Worm (Caenorhabditis elegans) whole organism, L2 larva: Measurements from ENCODE around the gene scl-13.

Source experiments
- F13H6.1 ChIP-seq: sonication (generic microtip); optimal IDR thresholded peaks from 2 replicates; lab custom pipeline; 2016; ENCODE audit warnings: missing genetic modification characterization, missing compliant biosample characterization
- ZK546.5 ChIP-seq: sonication (generic microtip); optimal IDR thresholded peaks from 2 replicates; lab custom pipeline; 2017; ENCODE audit warnings: missing biosample characterization, missing genetic modification characterization
- alr-1 ChIP-seq: fragments of 150-350 bp; optimal IDR thresholded peaks from 2 replicates; lab custom pipeline; 2014; ENCODE audit warnings: missing biosample characterization, missing genetic modification characterization
- ama-1 ChIP-seq: fragments of 150-350 bp; optimal IDR thresholded peaks from 2 replicates; lab custom pipeline; 2018; ENCODE audit warnings: inconsistent platforms
- blmp-1 ChIP-seq: sonication (generic microtip); optimal IDR thresholded peaks from 2 replicates; lab custom pipeline; 2017; ENCODE audit warnings: missing genetic modification characterization, mild to moderate bottlenecking, missing compliant biosample characterization, antibody characterized with exemption, moderate library complexity; ENCODE audit not compliant: insufficient read depth
- ceh-82 ChIP-seq: fragments of 150-350 bp; optimal IDR thresholded peaks from 2 replicates; lab custom pipeline; 2014; ENCODE audit warnings: missing biosample characterization, missing genetic modification characterization
- crh-2 ChIP-seq: sonication (generic microtip); optimal IDR thresholded peaks from 2 replicates; lab custom pipeline; 2017; ENCODE audit warnings: missing biosample characterization, missing genetic modification characterization
- dmd-4 ChIP-seq: sonication (generic microtip); optimal IDR thresholded peaks from 2 replicates; lab custom pipeline; 2017; ENCODE audit warnings: missing biosample characterization, missing genetic modification characterization
- elt-1 ChIP-seq: fragments of 150-350 bp; optimal IDR thresholded peaks from 2 replicates; lab custom pipeline; 2014; ENCODE audit warnings: missing biosample characterization, missing genetic modification characterization
- elt-3 ChIP-seq: sonication (generic microtip); optimal IDR thresholded peaks from 2 replicates; lab custom pipeline; 2017; ENCODE audit warnings: missing biosample characterization, missing genetic modification characterization
- fos-1 ChIP-seq: fragments of 150-350 bp; optimal IDR thresholded peaks from 2 replicates; lab custom pipeline; 2014; ENCODE audit warnings: missing biosample characterization, missing genetic modification characterization
- lin-11 ChIP-seq: fragments of 150-350 bp; sonication (generic microtip); optimal IDR thresholded peaks from 2 replicates; lab custom pipeline; 2014; ENCODE audit warnings: missing biosample characterization, missing genetic modification characterization, inconsistent platforms, mixed read lengths
- lin-13 ChIP-seq: fragments of 150-350 bp; optimal IDR thresholded peaks from 2 replicates; lab custom pipeline; 2014; ENCODE audit warnings: missing biosample characterization, missing genetic modification reagents, missing genetic modification characterization
- lin-39 ChIP-seq: fragments of 150-350 bp; optimal IDR thresholded peaks from 2 replicates; lab custom pipeline; 2014; ENCODE audit warnings: missing biosample characterization, missing genetic modification reagents, missing genetic modification characterization
- lsy-2 ChIP-seq, 2 experiments: fragments of 150-350 bp in 1 of 2; sonication (generic microtip) in 1 of 2; optimal IDR thresholded peaks; 2 replicates each; lab custom pipeline; 2014 to 2017; ENCODE audit warnings: missing biosample characterization in 2 of 2, missing genetic modification characterization in 2 of 2
- mbf-1 ChIP-seq: sonication (generic microtip); optimal IDR thresholded peaks from 2 replicates; lab custom pipeline; 2017; ENCODE audit warnings: missing biosample characterization, missing genetic modification characterization
- mdl-1 ChIP-seq, 2 experiments: fragments of 150-350 bp in 1 of 2; sonication (generic microtip) in 1 of 2; optimal IDR thresholded peaks; 2 replicates each; lab custom pipeline; 2017; ENCODE audit warnings: missing biosample characterization in 2 of 2, missing genetic modification characterization in 2 of 2
- nhr-10 ChIP-seq: sonication (generic microtip); optimal IDR thresholded peaks from 2 replicates; lab custom pipeline; 2017; ENCODE audit warnings: missing biosample characterization, missing genetic modification characterization
- nhr-12 ChIP-seq: fragments of 150-350 bp; optimal IDR thresholded peaks from 2 replicates; lab custom pipeline; 2014; ENCODE audit warnings: missing biosample characterization, missing genetic modification characterization
- nhr-21 ChIP-seq: fragments of 150-350 bp; optimal IDR thresholded peaks from 2 replicates; lab custom pipeline; 2014; ENCODE audit warnings: missing biosample characterization, missing genetic modification characterization
- nhr-23 ChIP-seq: fragments of 150-350 bp; optimal IDR thresholded peaks from 2 replicates; lab custom pipeline; 2014; ENCODE audit warnings: missing biosample characterization, missing genetic modification reagents, missing genetic modification characterization
- nhr-25 ChIP-seq: fragments of 150-350 bp; sonication (generic microtip); optimal IDR thresholded peaks from 3 replicates; lab custom pipeline; 2014; ENCODE audit warnings: missing biosample characterization, missing genetic modification characterization
- nhr-77 ChIP-seq: fragments of 150-350 bp; optimal IDR thresholded peaks from 2 replicates; lab custom pipeline; 2014; ENCODE audit warnings: missing biosample characterization, missing genetic modification characterization
- sem-4 ChIP-seq: fragments of 150-350 bp; optimal IDR thresholded peaks from 2 replicates; lab custom pipeline; 2014; ENCODE audit warnings: missing biosample characterization, missing genetic modification reagents, missing genetic modification characterization
- sma-3 ChIP-seq: sonication (generic microtip); optimal IDR thresholded peaks from 2 replicates; lab custom pipeline; 2016; ENCODE audit warnings: missing genetic modification reagents, missing genetic modification characterization, missing compliant biosample characterization
- sma-9 ChIP-seq, 2 experiments: fragments of 150-350 bp in 1 of 2; sonication (generic microtip) in 1 of 2; optimal IDR thresholded peaks; 2 replicates each; lab custom pipeline; 2014 to 2016; ENCODE audit warnings: missing genetic modification characterization in 2 of 2, mild to moderate bottlenecking in 1 of 2, missing biosample characterization in 1 of 2, missing compliant biosample characterization in 1 of 2, missing genetic modification reagents in 1 of 2, moderate library complexity in 1 of 2
- snpc-4 ChIP-seq: fragments of 150-350 bp; optimal IDR thresholded peaks from 2 replicates; lab custom pipeline; 2014; ENCODE audit warnings: missing biosample characterization, missing genetic modification characterization
- unc-39 ChIP-seq: fragments of 150-350 bp; optimal IDR thresholded peaks from 2 replicates; lab custom pipeline; 2014; ENCODE audit warnings: missing biosample characterization, missing genetic modification characterization
- unc-55 ChIP-seq: fragments of 150-350 bp; sonication (generic microtip); optimal IDR thresholded peaks from 3 replicates; lab custom pipeline; 2014; ENCODE audit warnings: missing biosample characterization, missing genetic modification reagents, missing genetic modification characterization
- unc-62 ChIP-seq: fragments of 150-350 bp; optimal IDR thresholded peaks from 2 replicates; lab custom pipeline; 2014; ENCODE audit warnings: missing biosample characterization, missing genetic modification reagents, missing genetic modification characterization
- ztf-11 ChIP-seq: sonication (generic microtip); optimal IDR thresholded peaks from 2 replicates; lab custom pipeline; 2017; ENCODE audit warnings: missing biosample characterization, missing genetic modification characterization

Gene scl-13

ce11 chrV:3811541-3811940 lies at the start of gene scl-13:
scl-13 (minus strand) TSS chrV:3811641.
- no peak for TF ChIP-seq elt-1 (tag; lab: Kevin White, UChicago)
- TF ChIP-seq nhr-25 (tag; lab: Kevin White, UChicago) = no peak

ce11 chrV:3860123-3860522 lies 48.7 kb upstream of the scl-13 start, which contains the start of gene nhr-189:
nhr-189 (minus strand) TSS chrV:3860243.
- TF ChIP-seq unc-39 (tag; lab: Kevin White, UChicago) (no peak), sma-3 (GFP tag; lab: Kevin White, UChicago) (no peak), elt-1 (tag; lab: Kevin White, UChicago) (no peak), alr-1 (no peak), snpc-4 (tag; lab: Kevin White, UChicago) (no peak), sem-4 (no peak), elt-3 (tag; lab: Kevin White, UChicago) (no peak), lin-39 (tag; lab: Kevin White, UChicago) (no peak)

ce11 chrV:3857778-3858177 lies 46.3 kb upstream of the scl-13 start, which contains the start of gene nhr-188:
nhr-188 (minus strand) TSS chrV:3857861.
- TF ChIP-seq unc-62 (GFP tag; lab: Kevin White, UChicago) (no peak), ztf-11 (no peak), ceh-82 (tag; lab: Kevin White, UChicago) (no peak), crh-2 (tag; lab: Kevin White, UChicago) (no peak)

DNA sequence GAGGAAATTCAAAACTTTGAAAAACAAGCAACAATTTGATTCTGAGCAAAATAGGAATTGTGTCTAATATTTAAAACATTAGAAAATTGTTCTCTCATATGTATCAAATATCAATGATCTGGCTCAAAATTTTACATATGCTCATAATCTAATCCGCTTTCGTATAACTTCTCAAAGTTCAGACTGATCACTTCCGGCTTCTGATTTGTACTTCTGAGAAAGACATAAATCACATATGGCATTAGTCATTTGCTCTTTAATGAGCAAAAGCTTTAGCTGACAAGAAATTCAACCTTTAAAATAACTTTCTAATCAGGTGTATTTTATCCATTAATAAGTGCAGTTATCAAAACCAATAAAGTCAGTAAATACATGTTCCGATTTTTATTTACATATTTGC lies 44.5 kb upstream of the scl-13 start:
- TF ChIP-seq alr-1 = no peak
- TF ChIP-seq sma-9 (GFP tag; optimal IDR thresholded peaks at IDR 0.05; lab: Kevin White, UChicago) = peak; percentile 66
- no peak for TF ChIP-seq sma-9 (tag; optimal IDR thresholded peaks at IDR 0.05; lab: Kevin White, UChicago)
- peak; percentile 65 for TF ChIP-seq nhr-21 (tag; lab: Kevin White, UChicago)
- TF ChIP-seq nhr-12 (tag; lab: Kevin White, UChicago) = no peak

DNA sequence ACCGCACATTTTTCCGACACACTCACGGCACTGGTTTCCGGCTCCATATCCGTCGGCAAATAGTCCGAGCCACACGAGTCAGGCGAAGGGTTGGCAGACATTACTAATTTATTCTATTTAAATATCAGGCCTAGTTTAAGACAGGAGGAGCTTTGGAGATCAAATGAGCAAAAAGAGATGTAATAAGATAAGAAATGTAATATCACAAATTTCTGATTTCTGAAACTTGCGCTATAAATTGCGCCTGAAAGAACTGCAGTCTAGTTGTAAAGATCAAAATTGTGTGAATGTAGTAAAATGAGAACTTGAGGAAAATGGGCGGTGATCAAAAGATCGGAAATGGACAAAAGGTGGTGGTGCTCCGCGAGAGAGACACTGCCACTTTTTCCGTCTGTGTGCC lies 43.4 kb upstream of the scl-13 start, which contains the start of gene nhr-186:
TSS of gene nhr-186 (minus strand) at position 101 of the 400 bp plus-strand sequence.
- TF ChIP-seq lin-13 = no peak
- no peak for TF ChIP-seq nhr-77 (tag; lab: Kevin White, UChicago)
- no peak for TF ChIP-seq F13H6.1 (tag; lab: Kevin White, UChicago)
- no peak for TF ChIP-seq lin-39 (tag; lab: Kevin White, UChicago)
- no peak for TF ChIP-seq dmd-4 (tag; lab: Kevin White, UChicago)
- no peak for TF ChIP-seq ztf-11
- TF ChIP-seq sma-9 (GFP tag; optimal IDR thresholded peaks at IDR 0.05; lab: Kevin White, UChicago) = no peak
- TF ChIP-seq sma-9 (tag; optimal IDR thresholded peaks at IDR 0.05; lab: Kevin White, UChicago) = no peak
- no peak for TF ChIP-seq crh-2 (tag; lab: Kevin White, UChicago)
- no peak for TF ChIP-seq blmp-1 (tag; lab: Kevin White, UChicago)
- no peak for TF ChIP-seq snpc-4 (tag; lab: Kevin White, UChicago)
- TF ChIP-seq lsy-2 (tag; optimal IDR thresholded peaks at IDR 0.05; lab: Kevin White, UChicago) = no peak
- TF ChIP-seq ama-1 (lab: Kevin White, UChicago) = no peak
- TF ChIP-seq nhr-10 (tag; lab: Kevin White, UChicago) = no peak
- TF ChIP-seq ZK546.5 (tag; lab: Kevin White, UChicago) = no peak
- no peak for TF ChIP-seq nhr-12 (tag; lab: Kevin White, UChicago)
- TF ChIP-seq fos-1 (tag; lab: Kevin White, UChicago) = no peak
- no peak for TF ChIP-seq mbf-1 (tag; lab: Kevin White, UChicago)
- TF ChIP-seq elt-1 (tag; lab: Kevin White, UChicago) = no peak
- no peak for TF ChIP-seq lin-11 (tag; lab: Kevin White, UChicago)
- no peak for TF ChIP-seq nhr-23 (tag; lab: Kevin White, UChicago)

DNA sequence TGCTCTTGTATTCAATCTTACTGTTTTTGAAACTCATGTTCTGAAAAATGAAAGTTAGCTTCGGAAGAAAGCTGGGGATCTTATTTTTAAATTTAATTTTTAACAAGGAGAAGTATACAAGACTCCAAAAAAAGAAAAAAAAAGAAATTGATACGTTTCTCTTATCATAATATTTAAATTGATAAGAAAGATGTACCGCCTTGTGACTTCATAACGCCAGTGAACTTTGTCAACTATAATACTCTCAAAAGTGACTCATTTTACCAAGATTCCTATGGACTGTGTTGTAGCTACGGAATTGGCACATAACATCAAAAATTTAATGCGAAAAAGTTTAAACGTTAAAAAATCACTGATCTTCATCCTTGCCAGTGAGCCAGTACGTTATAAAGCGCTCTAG lies 40.3 kb upstream of the scl-13 start:
- TF ChIP-seq fos-1 (tag; lab: Kevin White, UChicago) (peak; percentile 86), F13H6.1 (tag; lab: Kevin White, UChicago) (no peak)

- TF ChIP-seq unc-62 (GFP tag; lab: Kevin White, UChicago) (no peak), nhr-12 (tag; lab: Kevin White, UChicago) (no peak), unc-55 (GFP tag; lab: Kevin White, UChicago) (no peak), F13H6.1 (tag; lab: Kevin White, UChicago) (no peak), lsy-2 (tag; optimal IDR thresholded peaks at IDR 0.05; lab: Kevin White, UChicago) (no peak), nhr-10 (tag; lab: Kevin White, UChicago) (no peak), mdl-1 (tag; optimal IDR thresholded peaks at IDR 0.05; lab: Kevin White, UChicago) (no peak), nhr-21 (tag; lab: Kevin White, UChicago) (no peak), elt-3 (tag; lab: Kevin White, UChicago) (no peak), mbf-1 (tag; lab: Kevin White, UChicago) (no peak)
Measured at ce11 chrV:3847268-3847667, 35.8 kb upstream of the scl-13 start, which contains the start of gene nhr-185. nhr-185 (minus strand) TSS chrV:3847368.
